Fruit fly (Drosophila melanogaster) whole organism, adult: ENCODE measurements around the gene CG14662.

Experiments
- CG11617 ChIP-seq: fragments of 200-800 bp; sonication (Bioruptor generic); optimal IDR thresholded peaks from 2 replicates; lab custom pipeline; 2017; ENCODE audit warnings: mild to moderate bottlenecking, missing biosample characterization, missing genetic modification reagents, missing genetic modification characterization
- CG12768 ChIP-seq: fragments of 200-800 bp; sonication (Bioruptor generic); optimal IDR thresholded peaks from 2 replicates; lab custom pipeline; 2017; ENCODE audit warnings: missing biosample characterization, missing genetic modification characterization, mild to moderate bottlenecking, moderate library complexity, missing genetic modification reagents
- CG14711 ChIP-seq: fragments of 200-800 bp; sonication (Bioruptor generic); optimal IDR thresholded peaks from 2 replicates; lab custom pipeline; 2018; ENCODE audit warnings: missing biosample characterization, mild to moderate bottlenecking, missing genetic modification characterization, moderate library complexity
- CG1620 ChIP-seq: fragments of 200-800 bp; sonication (Bioruptor generic); optimal IDR thresholded peaks from 2 replicates; lab custom pipeline; 2016; ENCODE audit warnings: missing biosample characterization, missing genetic modification characterization
- CG33017 ChIP-seq: fragments of 200-800 bp; sonication (Bioruptor generic); optimal IDR thresholded peaks from 2 replicates; lab custom pipeline; 2018; ENCODE audit warnings: missing biosample characterization, mild to moderate bottlenecking, missing genetic modification characterization, moderate library complexity
- CG5204 ChIP-seq: fragments of 200-800 bp; sonication (Bioruptor generic); optimal IDR thresholded peaks from 2 replicates; lab custom pipeline; 2016; ENCODE audit warnings: missing biosample characterization, missing genetic modification characterization
- CG7045 ChIP-seq: fragments of 200-800 bp; sonication (Bioruptor generic); optimal IDR thresholded peaks from 2 replicates; lab custom pipeline; 2017; ENCODE audit warnings: missing biosample characterization, mild to moderate bottlenecking, missing genetic modification characterization
- CG7101 ChIP-seq: fragments of 200-800 bp; sonication (Bioruptor generic); optimal IDR thresholded peaks from 2 replicates; lab custom pipeline; 2018; ENCODE audit warnings: missing biosample characterization, mild to moderate bottlenecking, missing genetic modification characterization, moderate library complexity
- Clk ChIP-seq: fragments of 200-800 bp; sonication (Bioruptor generic); optimal IDR thresholded peaks from 2 replicates; lab custom pipeline; 2017; ENCODE audit warnings: missing biosample characterization, missing genetic modification characterization
- Crg-1 ChIP-seq: fragments of 200-800 bp; sonication (Bioruptor generic); optimal IDR thresholded peaks from 2 replicates; lab custom pipeline; 2016; ENCODE audit warnings: missing biosample characterization, missing genetic modification characterization
- Hr96 ChIP-seq: fragments of 200-800 bp; sonication (Bioruptor generic); optimal IDR thresholded peaks from 2 replicates; lab custom pipeline; 2016; ENCODE audit warnings: missing biosample characterization, missing genetic modification characterization
- Mnt ChIP-seq: fragments of 200-800 bp; sonication (Bioruptor generic); optimal IDR thresholded peaks from 2 replicates; lab custom pipeline; 2016; ENCODE audit warnings: missing biosample characterization, mild to moderate bottlenecking, missing genetic modification characterization
- bab1 ChIP-seq: fragments of 200-800 bp; sonication (Bioruptor generic); optimal IDR thresholded peaks from 3 replicates; lab custom pipeline; 2019; ENCODE audit warnings: missing biosample characterization, mild to moderate bottlenecking, missing genetic modification characterization, moderate library complexity
- cic ChIP-seq: fragments of 200-800 bp; sonication (Bioruptor generic); optimal IDR thresholded peaks from 2 replicates; lab custom pipeline; 2017; ENCODE audit warnings: missing biosample characterization, mild to moderate bottlenecking, missing genetic modification characterization, moderate library complexity
- cnc ChIP-seq, 2 experiments: fragments of >200 bp; optimal IDR thresholded peaks; 2 replicates each; lab custom pipeline; 2017
- kay ChIP-seq: fragments of 200-800 bp; sonication (Bioruptor generic); peaks from one replicate; lab custom pipeline; 2016; ENCODE audit warnings: missing biosample characterization, missing genetic modification characterization, borderline replicate concordance
- ovo ChIP-seq: fragments of 200-800 bp; sonication (Bioruptor generic); optimal IDR thresholded peaks from 2 replicates; lab custom pipeline; 2016; ENCODE audit warnings: missing biosample characterization, missing genetic modification characterization
- pad ChIP-seq: fragments of 200-800 bp; sonication (Bioruptor generic); optimal IDR thresholded peaks from 3 replicates; lab custom pipeline; 2017; ENCODE audit warnings: missing biosample characterization, missing genetic modification characterization, mild to moderate bottlenecking, moderate library complexity, missing genetic modification reagents
- tj ChIP-seq: fragments of 200-800 bp; sonication (Bioruptor generic); optimal IDR thresholded peaks from 3 replicates; lab custom pipeline; 2017; ENCODE audit warnings: missing biosample characterization, mild to moderate bottlenecking, missing genetic modification characterization, moderate library complexity
- toe ChIP-seq: fragments of 200-800 bp; sonication (Bioruptor generic); optimal IDR thresholded peaks from 2 replicates; lab custom pipeline; 2016; ENCODE audit warnings: missing biosample characterization, missing genetic modification characterization

The CG14662 gene

DNA sequence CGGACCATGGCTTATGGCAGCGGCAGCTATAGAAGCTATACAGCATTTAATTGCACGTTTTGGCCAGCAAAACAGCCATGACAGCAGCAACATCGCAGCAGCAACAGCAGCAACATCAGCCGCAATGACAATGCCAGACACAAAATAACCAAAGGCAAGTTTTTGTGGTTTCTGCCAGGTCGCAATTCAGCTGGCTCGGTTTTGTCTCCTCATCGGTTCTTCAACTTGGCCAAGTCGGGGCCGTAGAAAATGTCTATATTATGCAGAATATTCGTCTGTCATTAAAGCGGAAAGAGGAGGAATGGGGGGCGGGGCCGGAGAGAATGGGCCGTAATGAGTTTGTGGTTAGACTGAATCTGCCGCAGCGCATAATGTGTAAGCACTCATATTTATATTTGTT lies 27.9 kb upstream of the CG14662 start:
- TF ChIP-seq tj (GFP tag; lab: Kevin White, UChicago) (peak; percentile 93), cnc (optimal IDR thresholded peaks at IDR 0.05; lab: Kevin White, UChicago) (no peak), pad (GFP tag; lab: Kevin White, UChicago) (no peak)

DNA sequence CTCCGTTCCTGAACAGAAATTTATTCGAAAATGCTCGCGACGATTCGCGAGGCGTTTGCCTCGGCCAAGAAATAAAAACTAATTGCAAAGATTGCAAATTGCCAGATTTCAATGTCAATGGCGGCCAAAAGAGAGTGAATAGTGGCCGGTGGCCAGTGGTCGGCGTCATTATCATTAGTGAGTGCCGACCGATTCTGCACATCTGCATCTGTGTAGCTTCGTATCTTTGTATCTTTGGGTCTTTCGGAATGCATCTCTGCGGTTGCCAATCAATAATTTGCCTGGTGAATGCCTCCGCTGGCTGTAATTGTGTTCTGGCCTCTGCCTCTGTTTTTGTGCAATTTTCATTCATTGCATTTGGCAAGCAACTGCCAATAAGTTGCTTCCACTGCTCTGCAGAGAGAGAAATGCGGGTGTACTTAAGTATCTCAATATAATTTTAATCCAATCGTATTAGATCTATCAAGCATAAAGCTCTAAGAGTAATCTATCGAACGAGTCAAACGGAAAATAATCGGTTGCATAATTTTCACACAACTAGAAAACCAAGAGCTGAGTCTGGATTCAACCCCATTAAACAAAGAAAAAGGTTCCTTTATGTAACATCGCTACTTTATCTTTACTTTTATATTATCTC lies 27.1 kb upstream of the CG14662 start, which contains the start of gene plh:
Gene plh (minus strand): TSS at position 51 of the 637 bp plus-strand sequence.
- TF ChIP-seq kay (GFP tag; lab: Kevin White, UChicago), result peak; percentile 7
- peak; percentile 4 for TF ChIP-seq CG5204 (GFP tag; lab: Kevin White, UChicago)
- TF ChIP-seq toe (GFP tag; lab: Kevin White, UChicago), result peak; percentile 29
- TF ChIP-seq cic, result no peak

DNA sequence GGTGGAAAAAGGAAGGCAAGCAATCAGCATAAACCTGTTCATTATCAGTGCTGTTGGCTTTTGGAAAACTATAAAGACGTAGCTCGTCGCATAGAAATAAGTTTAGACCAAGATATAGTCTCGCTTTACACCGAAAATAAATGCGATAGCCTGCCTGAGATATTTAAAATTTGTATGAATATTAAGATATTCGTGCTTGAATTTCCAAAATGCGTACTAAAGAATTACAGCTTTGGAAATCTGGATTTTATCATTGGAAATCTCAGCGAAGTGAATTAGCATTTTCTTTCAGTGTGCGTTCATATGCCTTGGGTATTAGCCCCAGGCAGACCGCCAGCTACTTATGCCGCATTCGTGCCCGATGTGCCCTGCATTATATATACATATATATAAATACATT lies 26.1 kb upstream of the CG14662 start:
- TF ChIP-seq kay (GFP tag; lab: Kevin White, UChicago) (no peak), Hr96 (peak; percentile 3), CG7045 (GFP tag; lab: Kevin White, UChicago) (peak; percentile 4), cnc (optimal IDR thresholded peaks at IDR 0.05; lab: Kevin White, UChicago) (no peak), CG7101 (tag; lab: Kevin White, UChicago) (peak; percentile 21), toe (GFP tag; lab: Kevin White, UChicago) (no peak), CG5204 (GFP tag; lab: Kevin White, UChicago) (peak; percentile 37), Crg-1 (GFP tag; lab: Kevin White, UChicago) (no peak), pad (GFP tag; lab: Kevin White, UChicago) (no peak), Mnt (GFP tag; lab: Kevin White, UChicago) (no peak), CG12768 (GFP tag; lab: Kevin White, UChicago) (no peak), cic (no peak), Clk (GFP tag; lab: Kevin White, UChicago) (no peak), ovo (GFP tag; lab: Kevin White, UChicago) (no peak), tj (GFP tag; lab: Kevin White, UChicago) (no peak)

DNA sequence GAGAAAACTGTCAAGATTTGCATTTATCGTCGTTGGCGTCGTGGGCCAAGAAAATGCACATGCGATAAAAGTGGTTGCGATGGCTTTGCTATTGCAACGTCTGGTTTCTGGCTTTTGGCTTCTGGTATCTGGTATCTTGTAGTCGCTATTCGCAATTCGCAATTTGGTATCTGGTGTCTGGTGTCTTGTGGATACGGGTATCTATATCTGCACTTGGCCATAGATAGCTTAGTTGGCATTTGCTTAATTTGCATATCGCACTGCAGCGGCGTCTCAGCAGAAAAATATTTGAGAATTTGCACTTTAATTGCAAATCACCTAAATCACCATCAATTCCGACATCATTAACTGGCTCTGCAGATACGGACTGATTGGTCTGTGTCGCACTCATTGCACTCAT lies 16.6 kb upstream of the CG14662 start:
- no peak for TF ChIP-seq pad (GFP tag; lab: Kevin White, UChicago)
- no peak for TF ChIP-seq ovo (GFP tag; lab: Kevin White, UChicago)
- TF ChIP-seq CG14711 (tag; lab: Kevin White, UChicago), result no peak
- TF ChIP-seq tj (GFP tag; lab: Kevin White, UChicago), result peak; percentile 98
- TF ChIP-seq Mnt (GFP tag; lab: Kevin White, UChicago), result no peak

DNA sequence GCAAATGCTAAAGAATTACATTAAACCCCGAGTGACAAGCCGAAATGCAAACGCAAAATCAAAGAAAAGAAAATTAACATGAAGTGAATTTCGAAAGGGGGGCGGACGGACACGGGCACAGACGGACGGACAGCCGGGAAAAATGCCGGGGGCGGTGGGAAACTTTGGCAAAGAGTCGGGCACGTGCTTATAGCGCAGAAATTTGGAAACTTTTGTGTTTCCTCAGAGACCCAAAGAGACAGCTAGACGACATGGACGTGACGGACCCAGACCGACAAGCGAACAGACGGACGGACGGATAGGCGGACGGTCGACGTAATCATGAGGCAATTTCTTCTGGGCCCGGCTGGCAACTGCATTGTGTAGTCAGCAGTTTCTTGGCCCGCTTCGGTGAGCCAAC lies 14.7 kb upstream of the CG14662 start:
- TF ChIP-seq Crg-1 (GFP tag; lab: Kevin White, UChicago) (no peak), tj (GFP tag; lab: Kevin White, UChicago) (peak; percentile 67), CG5204 (GFP tag; lab: Kevin White, UChicago) (no peak), Mnt (GFP tag; lab: Kevin White, UChicago) (peak; percentile 13), pad (GFP tag; lab: Kevin White, UChicago) (no peak)

DNA sequence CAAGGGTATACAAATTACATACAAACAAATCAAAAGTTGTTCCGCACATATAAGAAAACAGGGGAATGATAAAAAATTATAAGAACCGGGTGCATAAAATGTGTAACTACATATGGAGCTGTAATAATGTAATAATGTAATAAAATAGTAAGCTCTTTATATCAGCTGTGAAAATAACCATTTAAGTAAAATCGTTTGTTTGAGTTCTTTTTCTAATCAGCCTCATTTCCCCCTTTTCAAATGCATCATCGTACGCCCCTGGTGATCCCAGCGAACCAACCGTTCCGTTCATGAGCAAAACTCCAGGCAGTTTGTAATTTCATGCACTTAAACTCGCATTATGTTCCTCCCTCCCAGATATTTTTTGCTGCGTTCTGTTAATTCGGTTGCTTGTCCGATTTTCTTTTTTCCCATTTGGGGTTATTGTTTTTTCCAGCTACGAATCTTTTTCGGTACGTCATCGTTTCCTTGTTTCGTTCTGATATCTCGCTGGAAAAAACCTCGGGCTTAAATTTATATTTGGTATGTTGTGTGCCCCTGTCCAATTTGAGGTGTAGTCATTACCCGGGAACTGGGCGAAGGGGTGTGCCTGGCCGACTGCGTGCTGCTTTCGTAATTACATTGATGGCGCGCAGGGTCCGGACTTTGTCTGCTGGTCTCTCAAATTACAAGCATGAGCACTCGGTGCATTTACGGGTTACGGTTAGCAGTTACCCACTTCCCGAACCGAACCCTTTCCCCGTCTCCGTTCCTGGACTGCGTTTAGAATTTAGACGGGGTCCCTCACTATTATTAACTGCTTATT lies 13.6 kb upstream of the CG14662 start:
- TF ChIP-seq CG11617 (GFP tag; lab: Kevin White, UChicago) (no peak), cic (no peak), tj (GFP tag; lab: Kevin White, UChicago) (peak; percentile 93), ovo (GFP tag; lab: Kevin White, UChicago) (no peak), Crg-1 (GFP tag; lab: Kevin White, UChicago) (no peak), kay (GFP tag; lab: Kevin White, UChicago) (no peak), CG1620 (no peak), CG33017 (tag; lab: Kevin White, UChicago) (no peak), CG5204 (GFP tag; lab: Kevin White, UChicago) (no peak), pad (GFP tag; lab: Kevin White, UChicago) (peak; percentile 11), Mnt (GFP tag; lab: Kevin White, UChicago) (no peak), toe (GFP tag; lab: Kevin White, UChicago) (no peak), CG12768 (GFP tag; lab: Kevin White, UChicago) (no peak), bab1 (peak; percentile 52), Hr96 (no peak), CG7045 (GFP tag; lab: Kevin White, UChicago) (no peak), CG14711 (tag; lab: Kevin White, UChicago) (peak; percentile 37), CG7101 (tag; lab: Kevin White, UChicago) (peak; percentile 20), Clk (GFP tag; lab: Kevin White, UChicago) (no peak), cnc (optimal IDR thresholded peaks at IDR 0.05; lab: Kevin White, UChicago) (no peak)
